Worm (Caenorhabditis elegans) whole organism, young adult: ENCODE data around the gene R13H4.6.

Source experiments
- B0035.1 ChIP-seq: sonication (generic microtip); optimal IDR thresholded peaks from 2 replicates; lab custom pipeline; 2016; ENCODE audit warnings: missing genetic modification characterization, mild to moderate bottlenecking, missing compliant biosample characterization, missing genotype, missing genetic modification reagents
- B0261.1 ChIP-seq: sonication (generic microtip); optimal IDR thresholded peaks from 2 replicates; lab custom pipeline; 2016; ENCODE audit warnings: mild to moderate bottlenecking, missing genetic modification characterization, moderate library complexity, missing compliant biosample characterization
- C06A6.2 ChIP-seq: fragments of 200-800 bp; sonication (Bioruptor generic); conservative IDR thresholded peaks from 2 replicates; pipeline ENCODE4 v1.3.6; 2022; ENCODE audit warnings: missing genetic modification characterization, missing compliant biosample characterization
- F22D6.2 ChIP-seq: sonication (generic microtip); optimal IDR thresholded peaks from 2 replicates; lab custom pipeline; 2016; ENCODE audit warnings: mild to moderate bottlenecking, missing genetic modification characterization, missing compliant biosample characterization
- F23B12.7 ChIP-seq: sonication (generic microtip); optimal IDR thresholded peaks from 2 replicates; lab custom pipeline; 2017; ENCODE audit warnings: missing genetic modification characterization, mild to moderate bottlenecking, missing compliant biosample characterization, antibody characterized with exemption, moderate library complexity; ENCODE audit not compliant: insufficient read depth
- F39B2.1 ChIP-seq: fragments of 200-800 bp; sonication (Bioruptor generic); IDR thresholded peaks from 2 replicates; pipeline ENCODE4 v1.3.6; 2022; ENCODE audit warnings: missing genetic modification reagents, missing genetic modification characterization, missing compliant biosample characterization
- K11D2.4 ChIP-seq: fragments of 200-800 bp; sonication (Bioruptor generic); IDR thresholded peaks from 2 replicates; pipeline ENCODE4 v1.3.6; 2022; ENCODE audit warnings: missing genetic modification reagents, missing genetic modification characterization, missing compliant biosample characterization
- T07F8.4 ChIP-seq: sonication (generic microtip); optimal IDR thresholded peaks from 2 replicates; lab custom pipeline; 2016; ENCODE audit warnings: mild to moderate bottlenecking, missing genetic modification characterization, moderate library complexity, missing compliant biosample characterization
- T26A5.8 ChIP-seq: sonication (generic microtip); optimal IDR thresholded peaks from 2 replicates; lab custom pipeline; 2016; ENCODE audit warnings: missing genetic modification characterization, missing compliant biosample characterization
- Y53F4B.3 ChIP-seq: fragments of 200-800 bp; sonication (Bioruptor generic); IDR thresholded peaks from 2 replicates; pipeline ENCODE4 v1.3.6; 2022; ENCODE audit warnings: missing genetic modification reagents, missing genetic modification characterization, missing compliant biosample characterization
- Y56A3A.18 ChIP-seq: fragments of 200-800 bp; sonication (Bioruptor generic); IDR thresholded peaks from 2 replicates; pipeline ENCODE4 v1.3.6; 2022; ENCODE audit warnings: missing genetic modification reagents, missing genetic modification characterization, missing compliant biosample characterization
- ZK185.1 ChIP-seq: sonication (generic microtip); optimal IDR thresholded peaks from 2 replicates; lab custom pipeline; 2016; ENCODE audit warnings: mild to moderate bottlenecking, missing genetic modification characterization, missing compliant biosample characterization; ENCODE audit not compliant: poor library complexity, severe bottlenecking
- atf-7 ChIP-seq: sonication (generic microtip); optimal IDR thresholded peaks from 2 replicates; lab custom pipeline; 2017; ENCODE audit warnings: mild to moderate bottlenecking, missing genetic modification characterization, missing compliant biosample characterization
- athp-1 ChIP-seq: sonication (generic microtip); optimal IDR thresholded peaks from 2 replicates; lab custom pipeline; 2017; ENCODE audit warnings: mild to moderate bottlenecking, missing genetic modification characterization, missing compliant biosample characterization
- attf-5 ChIP-seq: fragments of 200-800 bp; sonication (Bioruptor generic); optimal IDR thresholded peaks from 2 replicates; lab custom pipeline; 2018; ENCODE audit warnings: mild to moderate bottlenecking, missing genetic modification characterization, missing compliant biosample characterization
- bed-1 ChIP-seq: fragments of 200-800 bp; sonication (Bioruptor generic); IDR thresholded peaks from 2 replicates; pipeline ENCODE4 v1.3.6; 2022; ENCODE audit warnings: missing genetic modification reagents, missing genetic modification characterization, missing compliant biosample characterization
- cebp-1 ChIP-seq, 2 experiments: fragments of 200-800 bp in 1 of 2; sonication (Bioruptor generic) in 1 of 2; sonication (generic microtip) in 1 of 2; IDR thresholded peaks in 1 of 2; optimal IDR thresholded peaks in 1 of 2; 2 replicates each; pipeline versions ENCODE4 v1.3.6 to Lab custom; 2017 to 2022; ENCODE audit warnings: missing compliant biosample characterization in 2 of 2, missing genetic modification characterization in 2 of 2, mild to moderate bottlenecking in 1 of 2, missing genetic modification reagents in 1 of 2, moderate library complexity in 1 of 2
- cebp-2 ChIP-seq: fragments of 200-800 bp; sonication (Bioruptor generic); IDR thresholded peaks from 2 replicates; pipeline ENCODE4 v1.3.6; 2022; ENCODE audit warnings: missing genetic modification characterization, missing compliant biosample characterization
- ceh-27 ChIP-seq: fragments of 200-800 bp; sonication (Bioruptor generic); optimal IDR thresholded peaks from 2 replicates; lab custom pipeline; 2018; ENCODE audit warnings: mild to moderate bottlenecking, missing genetic modification characterization, moderate library complexity, missing compliant biosample characterization
- ceh-58 ChIP-seq: fragments of 200-800 bp; sonication (Bioruptor generic); IDR thresholded peaks from 2 replicates; pipeline ENCODE4 v1.3.6; 2022; ENCODE audit warnings: missing genetic modification characterization, missing compliant biosample characterization
- die-1 ChIP-seq: sonication (generic microtip); optimal IDR thresholded peaks from 2 replicates; lab custom pipeline; 2016; ENCODE audit warnings: missing genotype, mild to moderate bottlenecking, missing genetic modification characterization, missing compliant biosample characterization
- fkh-3 ChIP-seq: sonication (generic microtip); optimal IDR thresholded peaks from 2 replicates; lab custom pipeline; 2016; ENCODE audit warnings: mild to moderate bottlenecking, missing genetic modification characterization, missing compliant biosample characterization
- gei-17 ChIP-seq: fragments of 200-800 bp; sonication (Bioruptor generic); optimal IDR thresholded peaks from 2 replicates; lab custom pipeline; 2018; ENCODE audit warnings: mild to moderate bottlenecking, missing genetic modification characterization, missing compliant biosample characterization
- hmg-20 ChIP-seq: fragments of 200-800 bp; sonication (Bioruptor generic); IDR thresholded peaks from 2 replicates; pipeline ENCODE4 v1.3.6; 2022; ENCODE audit warnings: missing genetic modification reagents, missing genetic modification characterization, missing compliant biosample characterization
- hsf-1 ChIP-seq: fragments of 200-800 bp; sonication (Bioruptor generic); IDR thresholded peaks from 2 replicates; pipeline ENCODE4 v1.3.6; 2022; ENCODE audit warnings: missing genetic modification reagents, missing genetic modification characterization, missing compliant biosample characterization
- let-607 ChIP-seq, 2 experiments: fragments of 200-800 bp in 1 of 2; sonication (Bioruptor generic) in 1 of 2; sonication (generic microtip) in 1 of 2; optimal IDR thresholded peaks; 2 replicates each; lab custom pipeline; 2016 to 2018; ENCODE audit warnings: mild to moderate bottlenecking in 2 of 2, missing compliant biosample characterization in 2 of 2, missing genetic modification characterization in 2 of 2, moderate library complexity in 2 of 2, missing genotype in 1 of 2
- lin-35 ChIP-seq, 3 experiments: fragments of 150-350 bp in 2 of 3; sonication (generic microtip) in 1 of 3; optimal IDR thresholded peaks; 2 replicates each; lab custom pipeline; 2014 to 2018; ENCODE audit warnings: missing biosample characterization in 3 of 3, missing genetic modification characterization in 3 of 3, missing genetic modification reagents in 3 of 3
- lsy-27 ChIP-seq: sonication (generic microtip); optimal IDR thresholded peaks from 2 replicates; lab custom pipeline; 2017; ENCODE audit warnings: missing genetic modification characterization, mild to moderate bottlenecking, missing compliant biosample characterization, antibody characterized with exemption, missing genotype, borderline replicate concordance; ENCODE audit not compliant: insufficient read depth
- madf-3 ChIP-seq: fragments of 200-800 bp; sonication (Bioruptor generic); IDR thresholded peaks from 2 replicates; pipeline ENCODE4 v1.3.6; 2022; ENCODE audit warnings: missing genetic modification reagents, missing genetic modification characterization, missing compliant biosample characterization
- madf-8 ChIP-seq: fragments of 200-800 bp; sonication (Bioruptor generic); conservative IDR thresholded peaks from 2 replicates; pipeline ENCODE4 v1.3.6; 2022; ENCODE audit warnings: missing genetic modification reagents, missing genetic modification characterization, missing compliant biosample characterization
- mxl-1 ChIP-seq: sonication (generic microtip); optimal IDR thresholded peaks from 2 replicates; lab custom pipeline; 2016; ENCODE audit warnings: missing genetic modification characterization, missing compliant biosample characterization
- nfya-1 ChIP-seq: sonication (generic microtip); optimal IDR thresholded peaks from 2 replicates; lab custom pipeline; 2017; ENCODE audit warnings: antibody characterized with exemption, missing compliant biosample characterization, missing genetic modification characterization, borderline replicate concordance; ENCODE audit not compliant: insufficient read depth
- nfya-2 ChIP-seq: fragments of 200-800 bp; sonication (Bioruptor generic); IDR thresholded peaks from 2 replicates; pipeline ENCODE4 v1.3.6; 2022; ENCODE audit warnings: missing genetic modification reagents, missing genetic modification characterization, missing compliant biosample characterization
- nhr-120 ChIP-seq: fragments of 200-800 bp; sonication (Bioruptor generic); IDR thresholded peaks from 2 replicates; pipeline ENCODE4 v1.3.6; 2022; ENCODE audit warnings: missing genetic modification characterization, missing compliant biosample characterization
- nhr-179 ChIP-seq: sonication (generic microtip); optimal IDR thresholded peaks from 2 replicates; lab custom pipeline; 2016; ENCODE audit warnings: mild to moderate bottlenecking, missing genetic modification characterization, missing compliant biosample characterization
- nhr-27 ChIP-seq: fragments of 200-800 bp; sonication (Bioruptor generic); optimal IDR thresholded peaks from 2 replicates; lab custom pipeline; 2018; ENCODE audit warnings: mild to moderate bottlenecking, missing genetic modification characterization, moderate library complexity, missing compliant biosample characterization
- nhr-80 ChIP-seq: sonication (generic microtip); optimal IDR thresholded peaks from 2 replicates; lab custom pipeline; 2016; ENCODE audit warnings: missing genetic modification characterization, missing compliant biosample characterization
- pbrm-1 ChIP-seq: fragments of 200-800 bp; sonication (Bioruptor generic); IDR thresholded peaks from 2 replicates; pipeline ENCODE4 v1.3.6; 2022; ENCODE audit warnings: missing genetic modification reagents, missing genetic modification characterization, missing compliant biosample characterization
- pha-4 ChIP-seq: fragments of 150-350 bp; sonication (generic microtip); optimal IDR thresholded peaks from 2 replicates; lab custom pipeline; 2014; ENCODE audit warnings: missing biosample characterization, missing genetic modification reagents, missing genetic modification characterization
- sdz-38 ChIP-seq: sonication (generic microtip); optimal IDR thresholded peaks from 2 replicates; lab custom pipeline; 2016; ENCODE audit warnings: missing genotype, missing genetic modification characterization, missing compliant biosample characterization
- snpc-3.4 ChIP-seq: sonication (generic microtip); optimal IDR thresholded peaks from 2 replicates; lab custom pipeline; 2017; ENCODE audit warnings: missing genetic modification characterization, mild to moderate bottlenecking, missing compliant biosample characterization, antibody characterized with exemption, moderate library complexity, missing genotype, missing genetic modification reagents
- snpc-4 ChIP-seq, 5 experiments: fragments of 150-350 bp in 1 of 5; sonication (generic microtip) in 4 of 5; optimal IDR thresholded peaks; 2 replicates each; lab custom pipeline; 2014 to 2018; ENCODE audit warnings: missing genetic modification characterization in 5 of 5, missing biosample characterization in 3 of 5, antibody characterized with exemption in 2 of 5, mild to moderate bottlenecking in 2 of 5, missing compliant biosample characterization in 2 of 5, missing genotype in 2 of 5, moderate library complexity in 2 of 5, missing genetic modification reagents in 1 of 5
- somi-1 ChIP-seq: fragments of 200-800 bp; sonication (Bioruptor generic); optimal IDR thresholded peaks from 2 replicates; lab custom pipeline; 2018; ENCODE audit warnings: mild to moderate bottlenecking, missing genetic modification characterization, missing compliant biosample characterization
- unc-62 ChIP-seq: fragments of 150-350 bp; optimal IDR thresholded peaks from 2 replicates; lab custom pipeline; 2014; ENCODE audit warnings: missing biosample characterization, missing genetic modification reagents, missing genetic modification characterization
- ztf-18 ChIP-seq: sonication (generic microtip); optimal IDR thresholded peaks from 2 replicates; lab custom pipeline; 2016; ENCODE audit warnings: missing genotype, mild to moderate bottlenecking, missing genetic modification characterization, missing compliant biosample characterization
- ztf-22 ChIP-seq: fragments of 200-800 bp; sonication (Bioruptor generic); optimal IDR thresholded peaks from 2 replicates; lab custom pipeline; 2018; ENCODE audit warnings: mild to moderate bottlenecking, missing genetic modification characterization, moderate library complexity, missing compliant biosample characterization
- ztf-25 ChIP-seq: fragments of 200-800 bp; sonication (Bioruptor generic); IDR thresholded peaks from 2 replicates; pipeline ENCODE4 v1.3.6; 2022; ENCODE audit warnings: missing genetic modification reagents, missing genetic modification characterization, missing compliant biosample characterization

The R13H4.6 gene

DNA sequence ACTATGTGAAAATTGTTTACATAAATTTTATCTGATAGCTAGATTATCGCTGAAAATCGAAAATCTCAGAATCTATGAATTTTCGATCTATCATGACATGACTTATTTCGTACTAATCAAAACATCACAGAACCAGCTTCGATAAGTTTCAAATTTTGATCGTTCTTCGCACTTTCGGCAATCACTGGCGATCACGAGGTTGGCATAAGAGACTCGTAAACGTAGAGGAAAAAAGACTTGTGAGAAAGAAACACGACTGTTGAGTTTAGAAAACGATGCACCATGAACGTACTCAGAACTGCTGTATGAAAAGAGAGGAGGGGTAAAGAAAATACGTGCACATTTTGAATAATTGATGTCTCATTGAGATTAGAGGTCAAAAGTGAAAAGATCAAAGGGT lies 38.9 kb upstream of the R13H4.6 start (continued):
- TF ChIP-seq F23B12.7 (tag; lab: Kevin White, UChicago) (no peak), snpc-3.4 (tag; lab: Kevin White, UChicago) (no peak), nhr-179 (tag; lab: Kevin White, UChicago) (no peak), ztf-22 (GFP tag; lab: Kevin White, UChicago) (no peak), pha-4 (tag; lab: Kevin White, UChicago) (peak; percentile 62), atf-7 (tag; lab: Kevin White, UChicago) (peak; percentile 53), nfya-2 (GFP tag; lab: Robert Waterston, UW) (no peak), Y53F4B.3 (GFP tag; lab: Robert Waterston, UW) (no peak), snpc-4 (GFP tag; optimal IDR thresholded peaks at IDR 0.05; lab: Kevin White, UChicago) (no peak), snpc-4 (tag; optimal IDR thresholded peaks at IDR 0.05; lab: Kevin White, UChicago) (peak in 2 of 4 experiments; percentile 17 to 22), pbrm-1 (GFP tag; lab: Robert Waterston, UW) (no peak), F39B2.1 (GFP tag; lab: Robert Waterston, UW) (no peak), B0261.1 (tag; lab: Kevin White, UChicago) (no peak), let-607 (tag; optimal IDR thresholded peaks at IDR 0.05; lab: Kevin White, UChicago) (peak in 1 of 2 experiments; percentile 50), unc-62 (peak; percentile 3), ZK185.1 (tag; lab: Kevin White, UChicago) (peak; percentile 38), attf-5 (peak; percentile 60), madf-8 (GFP tag; lab: Robert Waterston, UW) (no peak), mxl-1 (tag; lab: Kevin White, UChicago) (no peak), nhr-120 (GFP tag; lab: Robert Waterston, UW) (no peak), K11D2.4 (no peak), cebp-2 (GFP tag; lab: Robert Waterston, UW) (no peak), nfya-1 (tag; lab: Kevin White, UChicago) (no peak), C06A6.2 (GFP tag; lab: Robert Waterston, UW) (0 out of 2 replicates have a peak, but pooled peaks have one; percentile 14), sdz-38 (no peak), B0035.1 (tag; lab: Kevin White, UChicago) (no peak), hmg-20 (GFP tag; lab: Robert Waterston, UW) (no peak), lsy-27 (tag; lab: Kevin White, UChicago) (no peak), Y56A3A.18 (no peak), ceh-58 (GFP tag; lab: Robert Waterston, UW) (no peak), F22D6.2 (tag; lab: Kevin White, UChicago) (no peak), ztf-25 (GFP tag; lab: Robert Waterston, UW) (no peak), nhr-80 (tag; lab: Kevin White, UChicago) (peak; percentile 65), T07F8.4 (tag; lab: Kevin White, UChicago) (no peak), hsf-1 (GFP tag; lab: Robert Waterston, UW) (no peak), lin-35 (GFP tag; optimal IDR thresholded peaks at IDR 0.05; lab: Kevin White, UChicago) (no peak), athp-1 (no peak), ztf-18 (tag; lab: Kevin White, UChicago) (no peak), ceh-27 (no peak), fkh-3 (tag; lab: Kevin White, UChicago) (no peak), T26A5.8 (no peak), cebp-1 (GFP tag; IDR thresholded peaks at IDR 0.05; lab: Robert Waterston, UW) (no peak), cebp-1 (tag; optimal IDR thresholded peaks at IDR 0.05; lab: Kevin White, UChicago) (peak; percentile 72), die-1 (tag; lab: Kevin White, UChicago) (no peak), somi-1 (GFP tag; lab: Kevin White, UChicago) (peak; percentile 60), nhr-27 (tag; lab: Kevin White, UChicago) (no peak), bed-1 (no peak), gei-17 (GFP tag; lab: Kevin White, UChicago) (no peak), madf-3 (GFP tag; lab: Robert Waterston, UW) (no peak)
